Fruit fly (Drosophila melanogaster): ENCODE data around the gene Stip1.
A peak's percentile ranks its signal among the peaks of the same experiment; 100 is the strongest.

Gene Stip1

dm6 chr2L:297480-298284 lies 2.8 kb downstream of the Stip1 start, which contains the start of gene Pi3K21B (continued):
- peak; percentile 77 for TF ChIP-seq gcm2 (GFP tag; optimal IDR thresholded peaks at IDR 0.05)
- peak; percentile 59 for TF ChIP-seq CG8765 (GFP tag; IDR thresholded peaks at IDR 0.05)
- peak; percentile 80 for TF ChIP-seq CG14441 (GFP tag; IDR thresholded peaks at IDR 0.05)
- peak; percentile 85 for TF ChIP-seq CG12744 (GFP tag; optimal IDR thresholded peaks at IDR 0.05)
- peak; percentile 93 for TF ChIP-seq tio (GFP tag; optimal IDR thresholded peaks at IDR 0.05)
- TF ChIP-seq bigmax (GFP tag; optimal IDR thresholded peaks at IDR 0.05) = peak; percentile 4
- TF ChIP-seq CG4328 (GFP tag; optimal IDR thresholded peaks at IDR 0.05) = peak; percentile 89
- no peak for TF ChIP-seq tll (GFP tag; optimal IDR thresholded peaks at IDR 0.05)
- peak; percentile 82 for TF ChIP-seq Gug (GFP tag; IDR thresholded peaks at IDR 0.05)
- no peak for TF ChIP-seq D (optimal IDR thresholded peaks at IDR 0.05)
- TF ChIP-seq D (GFP tag; optimal IDR thresholded peaks at IDR 0.05) = peak; percentile 77
- TF ChIP-seq sr (GFP tag; IDR thresholded peaks at IDR 0.05) = peak; percentile 52; the same call in 1 of the 3 replicates
- no peak for TF ChIP-seq prd (optimal IDR thresholded peaks at IDR 0.05)
- peak; percentile 87 for TF ChIP-seq prd (GFP tag; IDR thresholded peaks at IDR 0.05)
- peak; percentile 67 for TF ChIP-seq CG31224 (GFP tag; IDR thresholded peaks at IDR 0.05)
- peak; percentile 86 for TF ChIP-seq dmrt99B (tag; optimal IDR thresholded peaks at IDR 0.05)
- TF ChIP-seq pros (GFP tag; optimal IDR thresholded peaks at IDR 0.05) = peak; percentile 36
- TF ChIP-seq Chrac-16 (GFP tag; optimal IDR thresholded peaks at IDR 0.05) = peak; percentile 92
- peak; percentile 84 for TF ChIP-seq ttk (GFP tag; IDR thresholded peaks at IDR 0.05)
- TF ChIP-seq HLH54F (GFP tag; optimal IDR thresholded peaks at IDR 0.05) = peak; percentile 96
- peak; percentile 76 for TF ChIP-seq CG1529 (GFP tag; optimal IDR thresholded peaks at IDR 0.05)
- peak; percentile 91 for TF ChIP-seq zen (tag; optimal IDR thresholded peaks at IDR 0.05)
- peak; percentile 75; the same call in 1 of the 2 replicates for TF ChIP-seq CG17328 (GFP tag; IDR thresholded peaks at IDR 0.05)
- no peak; the same call in none of the 2 replicates for TF ChIP-seq CG1024 (GFP tag; IDR thresholded peaks at IDR 0.05)
- no peak for TF ChIP-seq cad (GFP tag; optimal IDR thresholded peaks at IDR 0.05)
- TF ChIP-seq CG1792 (GFP tag; optimal IDR thresholded peaks at IDR 0.05) = peak; percentile 90
- peak; percentile 93 for TF ChIP-seq CG13424 (tag; optimal IDR thresholded peaks at IDR 0.05)
- no peak for TF ChIP-seq CG2129 (GFP tag; IDR thresholded peaks at IDR 0.05; ENCODE audit: partially characterized antibody)
- TF ChIP-seq ro (GFP tag; IDR thresholded peaks at IDR 0.05) = peak; percentile 43; the same call in 1 of the 2 replicates
- peak; percentile 67 for TF ChIP-seq CG7987 (GFP tag; optimal IDR thresholded peaks at IDR 0.05)
- TF ChIP-seq gem (tag; optimal IDR thresholded peaks at IDR 0.05) = peak; percentile 95
- TF ChIP-seq lbe (GFP tag; optimal IDR thresholded peaks at IDR 0.05) = peak; percentile 83
- peak; percentile 83 for TF ChIP-seq CG10366 (GFP tag; IDR thresholded peaks at IDR 0.05)
- peak; percentile 37 for TF ChIP-seq CG12219 (GFP tag; optimal IDR thresholded peaks at IDR 0.05)
- no peak for TF ChIP-seq eve (GFP tag; optimal IDR thresholded peaks at IDR 0.05)
- peak; percentile 96 for TF ChIP-seq CG30403 (GFP tag; optimal IDR thresholded peaks at IDR 0.05)
- peak; percentile 78 for TF ChIP-seq CG17912 (GFP tag; optimal IDR thresholded peaks at IDR 0.05)
- TF ChIP-seq CG33557 (GFP tag; optimal IDR thresholded peaks at IDR 0.05) = peak; percentile 86
- TF ChIP-seq CG33213 (GFP tag; optimal IDR thresholded peaks at IDR 0.05) = peak; percentile 93
- TF ChIP-seq Atf3 (GFP tag; optimal IDR thresholded peaks at IDR 0.05) = peak; percentile 86
- peak; percentile 89 for TF ChIP-seq fd96Cb (tag; optimal IDR thresholded peaks at IDR 0.05)
- TF ChIP-seq h (optimal IDR thresholded peaks at IDR 0.05) = no peak
- TF ChIP-seq Six4 (GFP tag; optimal IDR thresholded peaks at IDR 0.05) = peak; percentile 84
- TF ChIP-seq CG11504 (tag; optimal IDR thresholded peaks at IDR 0.05) = peak; percentile 88
- TF ChIP-seq toy (GFP tag; IDR thresholded peaks at IDR 0.05) = 0 out of 2 replicates have a peak, but pooled peaks have one; percentile 43
- peak; percentile 88 for TF ChIP-seq Side (GFP tag; optimal IDR thresholded peaks at IDR 0.05)
- TF ChIP-seq stwl (tag; optimal IDR thresholded peaks at IDR 0.05) = peak; percentile 93
- TF ChIP-seq cg (GFP tag; optimal IDR thresholded peaks at IDR 0.05) = peak; percentile 98
- no peak for TF ChIP-seq Doc2 (GFP tag; IDR thresholded peaks at IDR 0.05)
- TF ChIP-seq CG2202 (tag; optimal IDR thresholded peaks at IDR 0.05) = peak; percentile 62
